Fruit fly (Drosophila melanogaster) whole organism, adult: Measurements from ENCODE around the gene CG14160.

Experiments used
- CG12768 ChIP-seq: fragments of 200-800 bp; sonication (Bioruptor generic); optimal IDR thresholded peaks from 2 replicates; lab custom pipeline; 2017; ENCODE audit warnings: missing biosample characterization, missing genetic modification characterization, mild to moderate bottlenecking, moderate library complexity, missing genetic modification reagents
- CG7045 ChIP-seq: fragments of 200-800 bp; sonication (Bioruptor generic); optimal IDR thresholded peaks from 2 replicates; lab custom pipeline; 2017; ENCODE audit warnings: missing biosample characterization, mild to moderate bottlenecking, missing genetic modification characterization
- Crg-1 ChIP-seq: fragments of 200-800 bp; sonication (Bioruptor generic); optimal IDR thresholded peaks from 2 replicates; lab custom pipeline; 2016; ENCODE audit warnings: missing biosample characterization, missing genetic modification characterization
- Mnt ChIP-seq: fragments of 200-800 bp; sonication (Bioruptor generic); optimal IDR thresholded peaks from 2 replicates; lab custom pipeline; 2016; ENCODE audit warnings: missing biosample characterization, mild to moderate bottlenecking, missing genetic modification characterization
- bab1 ChIP-seq: fragments of 200-800 bp; sonication (Bioruptor generic); optimal IDR thresholded peaks from 3 replicates; lab custom pipeline; 2019; ENCODE audit warnings: missing biosample characterization, mild to moderate bottlenecking, missing genetic modification characterization, moderate library complexity
- cic ChIP-seq: fragments of 200-800 bp; sonication (Bioruptor generic); optimal IDR thresholded peaks from 2 replicates; lab custom pipeline; 2017; ENCODE audit warnings: missing biosample characterization, mild to moderate bottlenecking, missing genetic modification characterization, moderate library complexity
- cnc ChIP-seq, 2 experiments: fragments of >200 bp; optimal IDR thresholded peaks; 2 replicates each; lab custom pipeline; 2017
- ovo ChIP-seq: fragments of 200-800 bp; sonication (Bioruptor generic); optimal IDR thresholded peaks from 2 replicates; lab custom pipeline; 2016; ENCODE audit warnings: missing biosample characterization, missing genetic modification characterization
- tj ChIP-seq: fragments of 200-800 bp; sonication (Bioruptor generic); optimal IDR thresholded peaks from 3 replicates; lab custom pipeline; 2017; ENCODE audit warnings: missing biosample characterization, mild to moderate bottlenecking, missing genetic modification characterization, moderate library complexity
- toe ChIP-seq: fragments of 200-800 bp; sonication (Bioruptor generic); optimal IDR thresholded peaks from 2 replicates; lab custom pipeline; 2016; ENCODE audit warnings: missing biosample characterization, missing genetic modification characterization

DNA sequence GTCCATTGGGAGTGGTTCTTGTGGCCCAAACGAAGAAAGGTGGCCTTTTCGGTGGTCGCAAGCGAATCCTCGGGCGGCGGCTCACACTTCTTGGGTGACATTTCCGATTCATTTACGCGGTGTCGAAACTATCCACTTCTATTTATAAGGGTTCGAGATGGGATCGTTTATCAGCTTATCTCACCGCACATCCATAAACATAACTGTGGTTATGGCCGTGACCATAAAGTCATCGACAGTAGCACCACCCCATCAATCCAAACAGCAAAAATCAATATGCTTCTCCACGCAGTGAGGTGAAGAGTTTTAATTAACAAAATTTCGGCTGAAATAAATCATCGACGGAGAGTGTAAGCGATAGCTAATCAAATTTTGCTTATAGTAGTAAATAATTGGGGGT, 11.6 kb upstream of the CG14160 start, which contains the start of gene CG42826:
- TF ChIP-seq Mnt (GFP tag; lab: Kevin White, UChicago) (no peak), cic (GFP tag; lab: Kevin White, UChicago) (no peak), CG7045 (no peak), Crg-1 (GFP tag; lab: Kevin White, UChicago) (no peak), cnc (optimal IDR thresholded peaks at IDR 0.05; lab: Kevin White, UChicago) (no peak), bab1 (GFP tag; lab: Kevin White, UChicago) (no peak), CG12768 (GFP tag; lab: Kevin White, UChicago) (no peak), ovo (GFP tag; lab: Kevin White, UChicago) (no peak), toe (GFP tag; lab: Kevin White, UChicago) (no peak), tj (GFP tag; lab: Kevin White, UChicago) (no peak)
